Worm (Caenorhabditis elegans) whole organism, L3 larva: ENCODE data around the gene F45D3.2.

Experiments used
- ZK546.5 ChIP-seq: sonication (generic microtip); optimal IDR thresholded peaks from 2 replicates; lab custom pipeline; 2017; ENCODE audit warnings: missing biosample characterization, missing genetic modification characterization
- aly-2 ChIP-seq: fragments of 150-350 bp; optimal IDR thresholded peaks from 2 replicates; lab custom pipeline; 2014; ENCODE audit warnings: missing biosample characterization, missing genetic modification characterization
- ama-1 ChIP-seq: fragments of 150-350 bp; optimal IDR thresholded peaks from 2 replicates; lab custom pipeline; 2018
- ceh-16 ChIP-seq: sonication (generic microtip); optimal IDR thresholded peaks from 2 replicates; lab custom pipeline; 2017; ENCODE audit warnings: missing biosample characterization, missing genetic modification characterization
- ceh-28 ChIP-seq: fragments of 150-350 bp; optimal IDR thresholded peaks from 2 replicates; lab custom pipeline; 2014; ENCODE audit warnings: missing biosample characterization, missing genetic modification reagents, missing genetic modification characterization
- ceh-82 ChIP-seq: fragments of 150-350 bp; optimal IDR thresholded peaks from 2 replicates; lab custom pipeline; 2014; ENCODE audit warnings: missing biosample characterization, missing genetic modification characterization
- egl-27 ChIP-seq: sonication (generic microtip); optimal IDR thresholded peaks from 4 replicates; lab custom pipeline; 2017; ENCODE audit warnings: missing biosample characterization, missing genetic modification reagents, missing genetic modification characterization
- egl-5 ChIP-seq: fragments of 150-350 bp; optimal IDR thresholded peaks from 2 replicates; lab custom pipeline; 2017; ENCODE audit warnings: missing biosample characterization, missing genetic modification reagents, missing genetic modification characterization, inconsistent platforms
- elt-1 ChIP-seq: fragments of 150-350 bp; optimal IDR thresholded peaks from 2 replicates; lab custom pipeline; 2014; ENCODE audit warnings: missing biosample characterization, missing genetic modification characterization
- elt-2 ChIP-seq: sonication (generic microtip); optimal IDR thresholded peaks from 2 replicates; lab custom pipeline; 2016; ENCODE audit warnings: missing genetic modification reagents, mild to moderate bottlenecking, missing genetic modification characterization, missing compliant biosample characterization
- elt-3 ChIP-seq, 3 experiments: fragments of 150-350 bp in 1 of 3; sonication (generic microtip) in 2 of 3; optimal IDR thresholded peaks; 2 replicates in 2 of 3; 4 replicates in 1 of 3; lab custom pipeline; 2014 to 2017; ENCODE audit warnings: missing biosample characterization in 3 of 3, missing genetic modification characterization in 3 of 3
- fkh-10 ChIP-seq: sonication (generic microtip); optimal IDR thresholded peaks from 2 replicates; lab custom pipeline; 2017; ENCODE audit warnings: missing biosample characterization, missing genetic modification reagents, missing genetic modification characterization
- fos-1 ChIP-seq: fragments of 150-350 bp; optimal IDR thresholded peaks from 2 replicates; lab custom pipeline; 2014; ENCODE audit warnings: missing biosample characterization, missing genetic modification characterization
- hmg-11 ChIP-seq: sonication (generic microtip); optimal IDR thresholded peaks from 2 replicates; lab custom pipeline; 2016; ENCODE audit warnings: missing genetic modification characterization, missing compliant biosample characterization
- jun-1 ChIP-seq: fragments of 150-350 bp; optimal IDR thresholded peaks from 2 replicates; lab custom pipeline; 2014; ENCODE audit warnings: missing biosample characterization, missing genetic modification reagents, missing genetic modification characterization
- lin-39 ChIP-seq: fragments of 150-350 bp; optimal IDR thresholded peaks from 2 replicates; lab custom pipeline; 2018; ENCODE audit warnings: missing biosample characterization, missing genetic modification reagents, missing genetic modification characterization
- lsy-12 ChIP-seq: sonication (generic microtip); optimal IDR thresholded peaks from 2 replicates; lab custom pipeline; 2016; ENCODE audit warnings: mild to moderate bottlenecking, missing genetic modification characterization, missing compliant biosample characterization
- mdl-1 ChIP-seq: fragments of 150-350 bp; optimal IDR thresholded peaks from 2 replicates; lab custom pipeline; 2014; ENCODE audit warnings: missing biosample characterization, missing genetic modification characterization
- mml-1 ChIP-seq: fragments of 150-350 bp; sonication (generic microtip); optimal IDR thresholded peaks from 3 replicates; lab custom pipeline; 2014; ENCODE audit warnings: missing biosample characterization, missing genetic modification characterization
- nfya-1 ChIP-seq: sonication (generic microtip); optimal IDR thresholded peaks from 2 replicates; lab custom pipeline; 2017; ENCODE audit warnings: missing genetic modification characterization, mild to moderate bottlenecking, missing compliant biosample characterization, antibody characterized with exemption, moderate library complexity; ENCODE audit not compliant: insufficient read depth
- nhr-12 ChIP-seq: fragments of 150-350 bp; optimal IDR thresholded peaks from 2 replicates; lab custom pipeline; 2014; ENCODE audit warnings: missing biosample characterization, missing genetic modification characterization
- nhr-23 ChIP-seq: fragments of 150-350 bp; optimal IDR thresholded peaks from 2 replicates; lab custom pipeline; 2014; ENCODE audit warnings: missing biosample characterization, missing genetic modification reagents, missing genetic modification characterization
- nhr-25 ChIP-seq: sonication (generic microtip); optimal IDR thresholded peaks from 2 replicates; lab custom pipeline; 2017; ENCODE audit warnings: missing biosample characterization, missing genetic modification characterization
- nhr-28 ChIP-seq: fragments of 150-350 bp; optimal IDR thresholded peaks from 2 replicates; lab custom pipeline; 2014; ENCODE audit warnings: missing biosample characterization, missing genetic modification characterization
- nhr-43 ChIP-seq: sonication (generic microtip); optimal IDR thresholded peaks from 2 replicates; lab custom pipeline; 2016; ENCODE audit warnings: mild to moderate bottlenecking, missing genetic modification characterization, missing compliant biosample characterization; ENCODE audit not compliant: poor library complexity, severe bottlenecking
- nhr-76 ChIP-seq: fragments of 150-350 bp; sonication (generic microtip); optimal IDR thresholded peaks from 5 replicates; lab custom pipeline; 2014; ENCODE audit warnings: missing biosample characterization, missing genetic modification characterization
- nhr-77 ChIP-seq: fragments of 150-350 bp; optimal IDR thresholded peaks from 2 replicates; lab custom pipeline; 2014; ENCODE audit warnings: missing biosample characterization, missing genetic modification characterization
- skn-1 ChIP-seq: fragments of 150-350 bp; optimal IDR thresholded peaks from 2 replicates; lab custom pipeline; 2014; ENCODE audit warnings: missing biosample characterization, missing genetic modification characterization
- snpc-4 ChIP-seq: fragments of 150-350 bp; optimal IDR thresholded peaks from 2 replicates; lab custom pipeline; 2014; ENCODE audit warnings: missing biosample characterization, missing genetic modification characterization
- tbx-2 ChIP-seq: sonication (generic microtip); optimal IDR thresholded peaks from 2 replicates; lab custom pipeline; 2016; ENCODE audit warnings: mild to moderate bottlenecking, missing genetic modification characterization, missing compliant biosample characterization
- unc-39 ChIP-seq: sonication (generic microtip); optimal IDR thresholded peaks from 4 replicates; lab custom pipeline; 2017; ENCODE audit warnings: missing biosample characterization, missing genetic modification characterization
- unc-62 ChIP-seq: fragments of 150-350 bp; sonication (generic microtip); optimal IDR thresholded peaks from 4 replicates; lab custom pipeline; 2014; ENCODE audit warnings: missing biosample characterization, missing genetic modification reagents, missing genetic modification characterization
- ztf-11 ChIP-seq: fragments of 150-350 bp; optimal IDR thresholded peaks from 2 replicates; lab custom pipeline; 2014; ENCODE audit warnings: missing biosample characterization, missing genetic modification characterization
- ztf-4 ChIP-seq: fragments of 150-350 bp; optimal IDR thresholded peaks from 2 replicates; lab custom pipeline; 2014; ENCODE audit warnings: missing biosample characterization, missing genetic modification characterization

F45D3.2 gene

DNA sequence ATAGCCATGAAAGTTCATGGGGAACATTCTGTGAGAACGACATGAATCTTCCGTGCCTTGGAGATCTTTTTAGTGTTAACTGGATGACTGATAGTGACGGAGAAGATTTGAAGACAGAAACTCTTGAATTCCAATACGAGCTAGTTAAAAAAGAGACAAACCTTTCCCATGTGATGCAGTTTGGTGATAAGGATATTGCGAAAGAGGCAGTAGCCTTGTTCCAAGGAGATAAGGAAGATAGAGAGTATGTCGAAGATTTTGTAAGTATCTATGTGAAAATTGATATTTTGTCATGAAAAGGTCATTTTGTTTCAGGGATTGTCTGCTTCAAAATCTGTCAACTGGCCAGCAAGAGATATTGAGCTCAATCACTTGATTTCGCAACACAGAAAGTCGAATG is 26.9 kb upstream of the F45D3.2 start:
- peak; percentile 29 for TF ChIP-seq nhr-43 (tag; lab: Kevin White, UChicago)
- peak; percentile 57 for TF ChIP-seq elt-2 (tag; lab: Kevin White, UChicago)
- TF ChIP-seq lsy-12 (tag; lab: Kevin White, UChicago): no peak
- TF ChIP-seq, all 47 proteins: peak for 2

DNA sequence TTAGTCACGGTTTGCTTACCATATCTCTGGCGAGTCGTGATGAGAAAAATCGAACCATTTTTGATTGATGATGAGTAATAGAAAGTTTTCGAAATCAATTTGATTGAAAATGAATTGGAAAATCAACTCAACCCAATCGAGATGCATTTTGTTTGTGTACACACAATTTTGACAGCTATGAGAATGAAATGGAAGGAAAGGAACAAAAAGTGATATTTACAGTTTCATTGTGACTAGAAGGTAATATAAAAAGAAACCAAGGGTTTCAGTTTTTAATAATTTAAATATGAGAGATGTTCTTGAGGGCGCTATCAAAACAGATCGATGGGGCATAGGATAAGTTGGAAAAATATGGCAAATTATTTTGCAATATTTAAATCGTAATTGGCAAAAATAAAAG is 23.7 kb upstream of the F45D3.2 start, which contains the start of gene cal-1:
cal-1 (minus strand) TSS at position 101 of the 400 bp plus-strand sequence.
- TF ChIP-seq nhr-77 (tag; lab: Kevin White, UChicago) (no peak), ceh-16 (no peak), ZK546.5 (no peak), unc-62 (GFP tag; lab: Kevin White, UChicago) (no peak), snpc-4 (tag; lab: Kevin White, UChicago) (no peak), fos-1 (tag; lab: Kevin White, UChicago) (no peak), ceh-82 (no peak), unc-39 (tag; lab: Kevin White, UChicago) (no peak), aly-2 (tag; lab: Kevin White, UChicago) (no peak), mdl-1 (tag; lab: Kevin White, UChicago) (no peak), nhr-23 (tag; lab: Kevin White, UChicago) (no peak), egl-27 (no peak), ceh-28 (tag; lab: Kevin White, UChicago) (no peak)
- TF ChIP-seq, all 47 proteins: peak for 0

DNA sequence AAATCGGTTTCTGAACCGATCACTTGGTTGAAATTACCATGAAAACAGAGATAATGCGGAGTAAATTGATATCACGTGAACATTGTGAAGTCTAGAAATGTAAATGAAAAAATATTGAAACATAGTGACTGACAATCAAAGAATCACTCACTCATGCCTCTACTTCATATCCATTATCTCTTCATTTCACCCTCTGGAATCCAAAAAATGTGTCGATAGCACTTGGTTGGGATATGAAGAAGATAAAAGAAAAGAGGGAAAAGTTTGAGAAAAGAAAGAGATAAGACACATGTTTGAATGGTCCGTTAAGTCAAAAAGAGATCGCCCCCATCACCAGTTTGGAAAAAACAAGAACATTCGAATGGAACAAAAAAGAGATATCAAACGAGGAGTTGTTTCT is 23.1 kb upstream of the F45D3.2 start:
- TF ChIP-seq ama-1 (lab: Kevin White, UChicago) (no peak), hmg-11 (tag; lab: Kevin White, UChicago) (no peak), lin-39 (tag; lab: Kevin White, UChicago) (no peak), nfya-1 (peak; percentile 20)
- TF ChIP-seq, all 47 proteins: peak for 1

DNA sequence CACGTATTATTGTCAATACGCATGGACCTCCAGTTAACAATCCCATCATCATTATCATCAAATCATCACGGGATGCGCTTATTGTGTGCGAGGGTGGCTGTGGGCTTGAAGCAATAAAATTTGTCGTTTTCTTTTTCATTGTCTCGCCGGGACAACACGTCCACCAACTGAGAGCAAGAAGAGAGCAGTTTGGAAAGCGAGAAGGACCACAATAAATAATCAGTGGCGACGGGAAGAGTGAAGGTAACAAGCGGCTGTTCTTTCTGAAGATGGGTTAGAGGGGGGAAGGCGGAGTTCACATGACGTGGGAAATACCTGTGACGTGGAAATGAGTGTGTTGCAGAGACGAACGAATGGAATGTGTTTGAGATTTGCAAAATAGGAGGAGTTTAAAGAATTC is 22.1 kb upstream of the F45D3.2 start:
- peak; percentile 93 for TF ChIP-seq egl-5 (tag; lab: Kevin White, UChicago)
- peak; percentile 47 for TF ChIP-seq lin-39 (tag; lab: Kevin White, UChicago)
- peak; percentile 22 for TF ChIP-seq nfya-1
- TF ChIP-seq ZK546.5: no peak
- no peak for TF ChIP-seq aly-2 (tag; lab: Kevin White, UChicago)
- TF ChIP-seq ama-1 (lab: Kevin White, UChicago): peak; percentile 4

DNA sequence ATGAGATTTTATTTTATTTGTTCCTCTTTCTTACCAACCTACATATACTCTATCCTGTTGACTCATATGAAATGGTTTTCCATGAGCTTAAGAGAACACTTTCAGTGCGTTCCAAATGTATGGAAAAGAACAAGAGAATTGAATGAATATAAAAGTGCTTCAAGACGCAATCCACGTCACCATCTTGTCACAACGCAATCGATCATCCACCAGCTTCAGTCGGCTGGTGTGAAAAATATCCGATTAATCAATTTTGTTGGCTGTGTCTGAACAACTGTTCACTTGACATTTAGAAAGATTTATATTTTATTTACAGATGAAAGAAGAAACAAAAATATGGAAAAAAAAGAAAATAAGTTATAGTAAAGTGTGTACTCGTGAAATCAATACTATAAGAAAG is 17.5 kb upstream of the F45D3.2 start:
- TF ChIP-seq lin-39 (tag; lab: Kevin White, UChicago) (peak; percentile 59), unc-39 (tag; lab: Kevin White, UChicago) (no peak)
- TF ChIP-seq, all 47 proteins: peak for 1

DNA sequence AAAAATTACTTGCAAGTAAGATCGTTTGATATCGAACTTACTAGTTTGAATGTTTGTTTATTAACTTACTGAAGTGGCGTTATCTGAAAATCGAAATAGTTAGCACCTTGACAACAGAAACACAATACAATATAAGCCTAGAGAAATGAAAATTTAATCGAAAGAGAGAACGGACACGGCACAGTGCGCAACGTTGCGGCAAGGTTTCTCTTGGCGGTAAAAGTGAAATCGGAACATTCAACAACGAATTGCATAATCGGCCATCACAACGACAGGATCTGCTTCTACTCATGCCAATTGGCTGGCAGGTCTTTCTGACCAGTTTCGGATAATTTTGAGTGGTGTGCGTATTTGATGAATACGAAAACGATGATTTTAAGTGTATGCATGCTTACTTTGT is 15.3 kb upstream of the F45D3.2 start, which contains the start of gene dyf-4:
dyf-4 (minus strand) TSS at position 213 of the 400 bp plus-strand sequence.
- no peak for TF ChIP-seq lsy-12 (tag; lab: Kevin White, UChicago)
- peak; percentile 27 for TF ChIP-seq nhr-25
- TF ChIP-seq, all 47 proteins: peak for 1

DNA sequence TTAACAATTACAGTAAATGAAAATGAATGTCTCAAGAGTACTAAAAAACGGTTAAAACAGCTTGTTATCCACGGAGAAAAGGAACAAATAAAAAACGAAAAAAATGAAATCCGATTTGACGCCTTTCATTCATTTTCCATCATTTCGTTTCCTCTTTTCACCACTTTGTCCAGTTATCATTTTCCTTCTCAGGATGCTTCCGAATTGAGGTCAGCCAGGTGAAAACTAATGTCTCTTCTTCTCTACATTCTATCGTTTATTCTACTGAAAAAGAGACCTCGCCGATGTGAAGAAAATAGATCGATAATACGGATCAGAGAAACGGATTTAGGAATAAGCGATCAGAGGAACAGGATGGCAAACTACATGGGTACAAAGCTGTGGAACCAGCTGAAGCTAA is 14.7 kb upstream of the F45D3.2 start:
- TF ChIP-seq nhr-23 (tag; lab: Kevin White, UChicago) (peak; percentile 50), elt-3 (tag; optimal IDR thresholded peaks at IDR 0.05; lab: Kevin White, UChicago) (no peak)
- TF ChIP-seq, all 47 proteins: peak for 1

DNA sequence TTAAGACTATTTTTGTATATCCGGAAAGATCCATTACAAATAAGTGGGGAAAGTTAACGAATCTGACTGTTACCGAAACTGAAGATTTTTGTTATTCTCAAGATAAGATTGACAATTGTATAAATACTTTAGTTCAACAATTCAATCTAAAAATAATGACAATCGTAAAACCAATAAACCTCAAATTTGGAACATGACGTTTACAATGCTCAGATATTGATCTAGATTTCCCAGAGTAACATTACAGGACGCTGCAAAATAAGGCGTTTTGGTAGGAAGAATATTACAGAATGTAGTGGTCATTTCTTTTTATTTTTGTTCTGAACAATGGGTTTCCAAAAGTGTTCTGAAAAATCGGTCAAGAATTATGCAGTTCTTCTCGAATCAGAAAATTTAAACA is 14.1 kb upstream of the F45D3.2 start, which contains the start of gene F45D3.1:
F45D3.1 (plus strand) TSS at position 301 of the 400 bp plus-strand sequence.
- TF ChIP-seq nhr-12: no peak
- no peak for TF ChIP-seq tbx-2 (tag; lab: Kevin White, UChicago)
- no peak for TF ChIP-seq jun-1
- no peak for TF ChIP-seq nhr-76 (tag; lab: Kevin White, UChicago)
- TF ChIP-seq skn-1 (tag; lab: Kevin White, UChicago): no peak
- no peak for TF ChIP-seq ZK546.5
- no peak for TF ChIP-seq hmg-11 (tag; lab: Kevin White, UChicago)
- no peak for TF ChIP-seq ztf-4 (tag; lab: Kevin White, UChicago)
- TF ChIP-seq fkh-10 (GFP tag; lab: Kevin White, UChicago): no peak
- TF ChIP-seq ztf-11 (tag; lab: Kevin White, UChicago): no peak
- no peak for TF ChIP-seq ceh-82
- no peak for TF ChIP-seq nhr-28
- no peak for TF ChIP-seq mml-1
- TF ChIP-seq egl-5 (tag; lab: Kevin White, UChicago): no peak
- no peak for TF ChIP-seq nhr-77 (tag; lab: Kevin White, UChicago)
- TF ChIP-seq elt-1 (tag; lab: Kevin White, UChicago): no peak
- TF ChIP-seq snpc-4 (tag; lab: Kevin White, UChicago): no peak
- TF ChIP-seq ama-1 (lab: Kevin White, UChicago): no peak
